Worm (Caenorhabditis elegans) whole organism, mixed stage, embryonic: ENCODE results near the gene T23E1.3.

Experiments
- bed-3 ChIP-seq: fragments of 200-800 bp; sonication (Bioruptor generic); optimal IDR thresholded peaks from 3 replicates; lab custom pipeline; 2018; ENCODE audit warnings: mild to moderate bottlenecking, missing genetic modification characterization, moderate library complexity, missing compliant biosample characterization
- blmp-1 ChIP-seq: fragments of 150-350 bp; optimal IDR thresholded peaks from 2 replicates; lab custom pipeline; 2014; ENCODE audit warnings: missing biosample characterization, missing genetic modification characterization
- ceh-39 ChIP-seq: fragments of 150-350 bp; optimal IDR thresholded peaks from 2 replicates; lab custom pipeline; 2014; ENCODE audit warnings: missing biosample characterization, missing genetic modification characterization
- ces-1 ChIP-seq: fragments of 150-350 bp; optimal IDR thresholded peaks from 2 replicates; lab custom pipeline; 2014; ENCODE audit warnings: missing biosample characterization, missing genetic modification reagents, missing genetic modification characterization
- drap-1 ChIP-seq: fragments of 200-800 bp; sonication (Bioruptor generic); optimal IDR thresholded peaks from 3 replicates; lab custom pipeline; 2018; ENCODE audit warnings: mild to moderate bottlenecking, missing genetic modification characterization, missing compliant biosample characterization
- elt-1 ChIP-seq: sonication (generic microtip); optimal IDR thresholded peaks from 2 replicates; lab custom pipeline; 2017; ENCODE audit warnings: missing genetic modification characterization, mild to moderate bottlenecking, missing compliant biosample characterization, antibody characterized with exemption, moderate library complexity, borderline replicate concordance; ENCODE audit not compliant: insufficient read depth
- flh-1 ChIP-seq: fragments of 200-800 bp; sonication (Bioruptor generic); optimal IDR thresholded peaks from 2 replicates; lab custom pipeline; 2018; ENCODE audit warnings: mild to moderate bottlenecking, missing genetic modification characterization, moderate library complexity, missing compliant biosample characterization
- ham-2 ChIP-seq: fragments of 200-800 bp; sonication (Bioruptor generic); optimal IDR thresholded peaks from 2 replicates; lab custom pipeline; 2018; ENCODE audit warnings: mild to moderate bottlenecking, missing genetic modification characterization, missing compliant biosample characterization
- hlh-1 ChIP-seq: fragments of 150-350 bp; optimal IDR thresholded peaks from 2 replicates; lab custom pipeline; 2014; ENCODE audit warnings: missing biosample characterization, missing genetic modification reagents, missing genetic modification characterization
- lin-13 ChIP-seq: fragments of 150-350 bp; optimal IDR thresholded peaks from 2 replicates; lab custom pipeline; 2014; ENCODE audit warnings: missing biosample characterization, missing genetic modification characterization
- lsy-2 ChIP-seq: fragments of 150-350 bp; optimal IDR thresholded peaks from 2 replicates; lab custom pipeline; 2014; ENCODE audit warnings: missing biosample characterization, missing genetic modification characterization
- mab-5 ChIP-seq: fragments of 150-350 bp; optimal IDR thresholded peaks from 2 replicates; lab custom pipeline; 2014; ENCODE audit warnings: missing biosample characterization, missing genetic modification characterization
- mls-2 ChIP-seq: sonication (generic microtip); optimal IDR thresholded peaks from 2 replicates; lab custom pipeline; 2016; ENCODE audit warnings: mild to moderate bottlenecking, missing genetic modification characterization, moderate library complexity, missing compliant biosample characterization
- nhr-12 ChIP-seq: fragments of 150-350 bp; optimal IDR thresholded peaks from 2 replicates; lab custom pipeline; 2014; ENCODE audit warnings: missing biosample characterization, missing genetic modification characterization
- nhr-2 ChIP-seq: fragments of 150-350 bp; optimal IDR thresholded peaks from 2 replicates; lab custom pipeline; 2014; ENCODE audit warnings: missing biosample characterization, missing genetic modification characterization
- nhr-28 ChIP-seq: fragments of 150-350 bp; optimal IDR thresholded peaks from 2 replicates; lab custom pipeline; 2014; ENCODE audit warnings: missing biosample characterization, missing genetic modification characterization
- pha-4 ChIP-seq: fragments of 150-350 bp; optimal IDR thresholded peaks from 2 replicates; lab custom pipeline; 2018; ENCODE audit warnings: missing biosample characterization, missing genetic modification reagents, missing genetic modification characterization
- sem-2 ChIP-seq: fragments of 200-800 bp; sonication (Bioruptor generic); optimal IDR thresholded peaks from 2 replicates; lab custom pipeline; 2018; ENCODE audit warnings: mild to moderate bottlenecking, missing genetic modification characterization, missing compliant biosample characterization
- tbx-8 ChIP-seq: fragments of 200-800 bp; sonication (Bioruptor generic); optimal IDR thresholded peaks from 2 replicates; lab custom pipeline; 2018; ENCODE audit warnings: mild to moderate bottlenecking, missing genetic modification characterization, moderate library complexity, missing compliant biosample characterization
- unc-120 ChIP-seq: sonication (generic microtip); optimal IDR thresholded peaks from 2 replicates; lab custom pipeline; 2017; ENCODE audit warnings: missing genetic modification characterization, missing compliant biosample characterization; ENCODE audit not compliant: poor library complexity, severe bottlenecking
- unc-62 ChIP-seq: fragments of 150-350 bp; optimal IDR thresholded peaks from 2 replicates; lab custom pipeline; 2014; ENCODE audit warnings: missing biosample characterization, missing genetic modification reagents, missing genetic modification characterization
- zip-8 ChIP-seq: fragments of 150-350 bp; optimal IDR thresholded peaks from 2 replicates; lab custom pipeline; 2014; ENCODE audit warnings: missing biosample characterization, missing genetic modification characterization

Gene T23E1.3

DNA sequence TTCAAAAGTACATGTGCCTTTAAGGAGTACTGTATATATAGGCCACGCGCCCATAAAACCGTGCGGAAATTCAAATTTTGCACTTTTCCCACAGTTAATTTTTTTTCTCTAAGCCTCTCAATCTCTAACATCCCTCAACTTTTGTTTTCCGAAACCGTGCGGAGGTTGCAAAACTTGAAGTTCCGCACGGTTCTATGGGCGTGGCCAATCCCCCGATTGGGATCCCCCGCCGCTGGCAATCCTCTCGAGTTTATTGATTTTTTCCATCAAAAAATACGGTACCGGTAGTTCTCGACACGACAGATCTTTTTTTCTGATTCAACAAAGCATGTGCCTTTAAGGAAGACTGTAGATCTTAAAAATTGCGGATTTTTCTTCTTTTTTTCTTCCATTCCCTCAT is at the start of gene T23E1.3:
T23E1.3 (plus strand) TSS at position 301 of the 400 bp plus-strand sequence.
- TF ChIP-seq nhr-2 (tag; lab: Kevin White, UChicago): no peak
- no peak for TF ChIP-seq ces-1
- TF ChIP-seq pha-4: no peak
- TF ChIP-seq flh-1 (GFP tag; lab: Kevin White, UChicago): no peak

ce11 chrIV:3095995-3096544 is 49.6 kb upstream of the T23E1.3 start:
- TF ChIP-seq ces-1: peak; percentile 85
- no peak for TF ChIP-seq lsy-2 (tag; lab: Kevin White, UChicago)

DNA sequence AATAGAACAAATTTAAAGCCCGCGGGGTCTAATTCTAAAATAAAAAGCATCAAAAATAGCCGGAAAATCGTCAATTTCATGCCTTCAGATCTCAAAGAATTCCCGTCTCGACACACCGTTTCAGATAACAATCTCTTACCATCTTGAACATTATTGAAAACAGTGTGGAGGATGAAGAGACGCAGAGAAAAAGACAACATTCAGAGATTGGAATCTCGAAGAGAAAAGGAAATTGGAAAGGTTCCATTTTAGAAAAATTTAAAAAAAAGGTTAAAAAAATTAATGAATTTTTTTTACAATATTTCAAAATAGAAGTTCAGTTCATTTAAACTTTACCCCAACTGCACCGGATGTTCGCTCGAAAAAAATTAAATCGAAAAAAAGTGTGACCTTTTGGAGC is 48.7 kb upstream of the T23E1.3 start:
- TF ChIP-seq elt-1 (tag; lab: Kevin White, UChicago) (peak; percentile 88), lsy-2 (tag; lab: Kevin White, UChicago) (no peak)
- TF ChIP-seq, all 35 proteins: peak for 1

DNA sequence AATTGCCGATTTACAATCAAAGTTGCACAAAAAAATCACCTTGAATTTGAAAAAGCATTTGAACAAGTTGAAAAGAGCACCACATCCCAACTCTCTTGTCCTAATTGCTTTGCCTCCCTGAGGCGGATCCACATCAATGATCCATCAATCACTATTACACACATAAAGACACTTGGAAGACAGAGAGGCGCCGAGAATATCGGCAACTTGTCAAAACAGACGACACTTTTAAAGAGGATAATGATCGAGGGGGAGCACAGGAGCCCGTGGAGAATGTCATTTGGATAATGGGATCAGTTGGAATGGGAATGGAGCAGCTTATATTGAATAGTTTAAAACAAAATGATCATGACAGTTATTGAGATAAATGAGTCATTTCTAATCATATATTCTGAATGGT is 44.5 kb upstream of the T23E1.3 start:
- no peak for TF ChIP-seq sem-2 (GFP tag; lab: Kevin White, UChicago)
- TF ChIP-seq unc-120 (tag; lab: Kevin White, UChicago): peak; percentile 32
- TF ChIP-seq nhr-12 (tag; lab: Kevin White, UChicago): no peak
- TF ChIP-seq mab-5 (tag; lab: Kevin White, UChicago): peak; percentile 72
- TF ChIP-seq ces-1: peak; percentile 38
- no peak for TF ChIP-seq mls-2 (tag; lab: Kevin White, UChicago)
- peak; percentile 97 for TF ChIP-seq unc-62 (GFP tag; lab: Kevin White, UChicago)
- TF ChIP-seq hlh-1 (tag; lab: Kevin White, UChicago): peak; percentile 8
- no peak for TF ChIP-seq drap-1
- no peak for TF ChIP-seq zip-8 (tag; lab: Kevin White, UChicago)

DNA sequence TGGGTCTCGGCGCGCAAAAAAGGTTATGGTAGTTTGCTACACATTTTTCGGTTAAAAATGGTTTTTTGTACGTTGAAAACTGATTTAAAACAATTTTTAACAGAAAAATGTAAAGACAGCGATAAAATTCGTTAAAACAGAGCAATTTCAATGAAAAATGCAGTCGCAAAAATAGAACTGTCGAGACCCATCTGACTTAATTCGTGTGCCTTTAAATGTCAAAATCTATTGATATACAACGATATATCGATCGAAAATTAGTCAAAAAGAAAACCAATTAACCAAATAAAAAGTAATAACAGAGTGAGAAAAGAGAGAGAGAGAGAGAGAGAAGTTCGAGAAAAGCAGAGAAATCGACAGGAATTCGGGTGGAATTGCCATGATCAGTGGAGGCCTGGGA is 24.6 kb upstream of the T23E1.3 start:
- TF ChIP-seq tbx-8 (GFP tag; lab: Kevin White, UChicago): no peak

ce11 chrIV:3127994-3128393 is 17.7 kb upstream of the T23E1.3 start:
- TF ChIP-seq mls-2 (tag; lab: Kevin White, UChicago) (no peak), zip-8 (tag; lab: Kevin White, UChicago) (no peak), ces-1 (peak; percentile 72)

ce11 chrIV:3131871-3132586 is 13.7 kb upstream of the T23E1.3 start:
- TF ChIP-seq elt-1 (tag; lab: Kevin White, UChicago) (no peak), ces-1 (no peak), hlh-1 (tag; lab: Kevin White, UChicago) (peak; percentile 13), mls-2 (tag; lab: Kevin White, UChicago) (no peak), lsy-2 (tag; lab: Kevin White, UChicago) (peak; percentile 57), sem-2 (GFP tag; lab: Kevin White, UChicago) (no peak)

- TF ChIP-seq pha-4: no peak
- no peak for TF ChIP-seq bed-3 (GFP tag; lab: Kevin White, UChicago)
- TF ChIP-seq ceh-39 (tag; lab: Kevin White, UChicago): no peak
- TF ChIP-seq ham-2 (GFP tag; lab: Kevin White, UChicago): no peak
- TF ChIP-seq sem-2 (GFP tag; lab: Kevin White, UChicago): no peak
- TF ChIP-seq nhr-28 (tag; lab: Kevin White, UChicago): no peak
- TF ChIP-seq lin-13 (tag; lab: Kevin White, UChicago): no peak
- TF ChIP-seq drap-1: no peak
- no peak for TF ChIP-seq blmp-1 (tag; lab: Kevin White, UChicago)
- TF ChIP-seq nhr-12 (tag; lab: Kevin White, UChicago): no peak
- TF ChIP-seq ces-1: no peak
- TF ChIP-seq lsy-2 (tag; lab: Kevin White, UChicago): no peak
- no peak for TF ChIP-seq tbx-8 (GFP tag; lab: Kevin White, UChicago)
Measured at ce11 chrIV:3133099-3133817, 12.4 kb upstream of the T23E1.3 start, which contains the start of gene mca-3. TSS of gene mca-3 (minus strand) at chrIV:3133149.
